Fruit fly (Drosophila melanogaster) whole organism, adult: Measurements from ENCODE around the gene CG43312.

Experiments
- CG11617 ChIP-seq: fragments of 200-800 bp; sonication (Bioruptor generic); optimal IDR thresholded peaks from 2 replicates; lab custom pipeline; 2017; ENCODE audit warnings: mild to moderate bottlenecking, missing biosample characterization, missing genetic modification reagents, missing genetic modification characterization
- CG12768 ChIP-seq: fragments of 200-800 bp; sonication (Bioruptor generic); optimal IDR thresholded peaks from 2 replicates; lab custom pipeline; 2017; ENCODE audit warnings: missing biosample characterization, missing genetic modification characterization, mild to moderate bottlenecking, moderate library complexity, missing genetic modification reagents
- CG14711 ChIP-seq: fragments of 200-800 bp; sonication (Bioruptor generic); optimal IDR thresholded peaks from 2 replicates; lab custom pipeline; 2018; ENCODE audit warnings: missing biosample characterization, mild to moderate bottlenecking, missing genetic modification characterization, moderate library complexity
- CG1620 ChIP-seq: fragments of 200-800 bp; sonication (Bioruptor generic); optimal IDR thresholded peaks from 2 replicates; lab custom pipeline; 2016; ENCODE audit warnings: missing biosample characterization, missing genetic modification characterization
- CG33017 ChIP-seq: fragments of 200-800 bp; sonication (Bioruptor generic); optimal IDR thresholded peaks from 2 replicates; lab custom pipeline; 2018; ENCODE audit warnings: missing biosample characterization, mild to moderate bottlenecking, missing genetic modification characterization, moderate library complexity
- CG5204 ChIP-seq: fragments of 200-800 bp; sonication (Bioruptor generic); optimal IDR thresholded peaks from 2 replicates; lab custom pipeline; 2016; ENCODE audit warnings: missing biosample characterization, missing genetic modification characterization
- CG7045 ChIP-seq: fragments of 200-800 bp; sonication (Bioruptor generic); optimal IDR thresholded peaks from 2 replicates; lab custom pipeline; 2017; ENCODE audit warnings: missing biosample characterization, mild to moderate bottlenecking, missing genetic modification characterization
- CG7101 ChIP-seq: fragments of 200-800 bp; sonication (Bioruptor generic); optimal IDR thresholded peaks from 2 replicates; lab custom pipeline; 2018; ENCODE audit warnings: missing biosample characterization, mild to moderate bottlenecking, missing genetic modification characterization, moderate library complexity
- Clk ChIP-seq: fragments of 200-800 bp; sonication (Bioruptor generic); optimal IDR thresholded peaks from 2 replicates; lab custom pipeline; 2017; ENCODE audit warnings: missing biosample characterization, missing genetic modification characterization
- Crg-1 ChIP-seq: fragments of 200-800 bp; sonication (Bioruptor generic); optimal IDR thresholded peaks from 2 replicates; lab custom pipeline; 2016; ENCODE audit warnings: missing biosample characterization, missing genetic modification characterization
- Hr96 ChIP-seq: fragments of 200-800 bp; sonication (Bioruptor generic); optimal IDR thresholded peaks from 2 replicates; lab custom pipeline; 2016; ENCODE audit warnings: missing biosample characterization, missing genetic modification characterization
- Mnt ChIP-seq: fragments of 200-800 bp; sonication (Bioruptor generic); optimal IDR thresholded peaks from 2 replicates; lab custom pipeline; 2016; ENCODE audit warnings: missing biosample characterization, mild to moderate bottlenecking, missing genetic modification characterization
- bab1 ChIP-seq: fragments of 200-800 bp; sonication (Bioruptor generic); optimal IDR thresholded peaks from 3 replicates; lab custom pipeline; 2019; ENCODE audit warnings: missing biosample characterization, mild to moderate bottlenecking, missing genetic modification characterization, moderate library complexity
- cic ChIP-seq: fragments of 200-800 bp; sonication (Bioruptor generic); optimal IDR thresholded peaks from 2 replicates; lab custom pipeline; 2017; ENCODE audit warnings: missing biosample characterization, mild to moderate bottlenecking, missing genetic modification characterization, moderate library complexity
- cnc ChIP-seq, 2 experiments: fragments of >200 bp; optimal IDR thresholded peaks; 2 replicates each; lab custom pipeline; 2017
- kay ChIP-seq: fragments of 200-800 bp; sonication (Bioruptor generic); peaks from one replicate; lab custom pipeline; 2016; ENCODE audit warnings: missing biosample characterization, missing genetic modification characterization, borderline replicate concordance
- ovo ChIP-seq: fragments of 200-800 bp; sonication (Bioruptor generic); optimal IDR thresholded peaks from 2 replicates; lab custom pipeline; 2016; ENCODE audit warnings: missing biosample characterization, missing genetic modification characterization
- pad ChIP-seq: fragments of 200-800 bp; sonication (Bioruptor generic); optimal IDR thresholded peaks from 3 replicates; lab custom pipeline; 2017; ENCODE audit warnings: missing biosample characterization, missing genetic modification characterization, mild to moderate bottlenecking, moderate library complexity, missing genetic modification reagents
- tj ChIP-seq: fragments of 200-800 bp; sonication (Bioruptor generic); optimal IDR thresholded peaks from 3 replicates; lab custom pipeline; 2017; ENCODE audit warnings: missing biosample characterization, mild to moderate bottlenecking, missing genetic modification characterization, moderate library complexity
- toe ChIP-seq: fragments of 200-800 bp; sonication (Bioruptor generic); optimal IDR thresholded peaks from 2 replicates; lab custom pipeline; 2016; ENCODE audit warnings: missing biosample characterization, missing genetic modification characterization

Gene CG43312

DNA sequence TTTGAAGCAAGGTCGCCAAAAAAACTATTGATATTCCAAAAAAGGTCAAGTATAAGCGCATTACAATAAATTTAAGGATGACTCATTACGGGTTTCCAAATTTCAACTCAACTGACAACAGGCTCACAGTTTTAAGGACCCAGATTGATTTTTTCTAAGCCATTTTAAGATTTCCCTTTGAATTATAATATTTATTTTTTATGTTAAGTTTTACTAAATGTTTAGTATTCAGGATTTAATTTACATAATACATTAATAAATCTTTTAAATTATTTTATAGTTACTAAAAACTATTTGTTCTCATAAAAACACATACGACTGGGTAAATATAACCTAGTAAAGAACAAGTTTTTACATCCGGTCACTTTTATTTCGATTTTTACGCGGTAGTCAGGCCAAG, 3.7 kb downstream of the CG43312 start, which contains the start of gene CG43329:
Gene CG43329 (minus strand): TSS at position 101 of the 400 bp plus-strand sequence.
- TF ChIP-seq CG5204 = no peak
- TF ChIP-seq Hr96 (GFP tag; lab: Kevin White, UChicago) = no peak
- TF ChIP-seq toe (GFP tag; lab: Kevin White, UChicago) = no peak
- no peak for TF ChIP-seq cnc (optimal IDR thresholded peaks at IDR 0.05; lab: Kevin White, UChicago)
- TF ChIP-seq kay (GFP tag; lab: Kevin White, UChicago) = no peak
- no peak for TF ChIP-seq CG7101 (tag; lab: Kevin White, UChicago)
- TF ChIP-seq CG7045 (GFP tag; lab: Kevin White, UChicago) = no peak
- no peak for TF ChIP-seq ovo (GFP tag; lab: Kevin White, UChicago)
- TF ChIP-seq Mnt (GFP tag; lab: Kevin White, UChicago) = no peak
- TF ChIP-seq CG33017 (tag; lab: Kevin White, UChicago) = no peak
- no peak for TF ChIP-seq CG14711 (tag; lab: Kevin White, UChicago)

DNA sequence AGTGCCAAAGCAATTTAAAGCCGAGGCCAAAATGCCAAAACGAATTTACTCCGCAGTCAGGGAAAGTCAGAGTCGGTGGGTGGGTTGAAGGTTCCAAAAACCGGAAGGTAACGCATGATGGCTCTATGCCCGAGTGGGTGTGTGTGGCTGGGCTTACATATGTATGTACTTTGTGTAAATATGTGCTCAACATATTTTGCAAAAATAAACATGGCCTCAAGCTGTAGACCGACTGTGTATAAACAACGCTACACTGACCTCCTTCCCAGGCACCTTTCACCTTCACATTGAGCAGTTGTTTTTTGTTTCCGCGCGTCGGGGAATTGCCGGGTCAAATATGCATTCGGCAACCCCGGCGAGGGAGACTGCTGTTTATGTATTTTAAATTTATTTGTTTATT, 18.6 kb downstream of the CG43312 start:
- TF ChIP-seq Hr96 (GFP tag; lab: Kevin White, UChicago) = no peak
- TF ChIP-seq pad (GFP tag; lab: Kevin White, UChicago) = no peak
- TF ChIP-seq CG11617 (GFP tag; lab: Kevin White, UChicago) = no peak
- TF ChIP-seq Clk = no peak
- TF ChIP-seq kay (GFP tag; lab: Kevin White, UChicago) = no peak
- no peak for TF ChIP-seq CG33017 (tag; lab: Kevin White, UChicago)
- no peak for TF ChIP-seq cnc (optimal IDR thresholded peaks at IDR 0.05; lab: Kevin White, UChicago)
- no peak for TF ChIP-seq CG7101 (tag; lab: Kevin White, UChicago)
- no peak for TF ChIP-seq bab1 (GFP tag; lab: Kevin White, UChicago)

DNA sequence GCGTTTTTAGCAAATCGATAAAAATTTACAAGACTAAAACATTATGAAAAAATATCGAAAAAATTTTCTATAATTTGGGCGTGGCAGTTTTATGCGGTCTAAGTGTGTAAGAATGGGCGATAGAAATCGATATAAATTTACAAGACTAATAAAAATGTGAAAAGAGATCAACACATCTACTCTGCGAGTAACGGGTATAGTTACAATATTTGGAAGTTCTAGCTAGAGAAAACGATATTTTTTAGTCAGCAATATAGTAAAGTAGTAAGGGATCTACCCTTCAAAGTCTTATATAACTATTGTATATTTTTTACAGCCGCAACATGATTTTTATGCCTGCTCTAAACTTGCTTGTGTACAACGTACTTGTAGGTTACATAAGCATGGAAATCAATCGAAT, 46.7 kb downstream of the CG43312 start, which contains the start of gene CG11404:
Gene CG11404 (plus strand): TSS at position 301 of the 400 bp plus-strand sequence.
- no peak for TF ChIP-seq cnc (optimal IDR thresholded peaks at IDR 0.05; lab: Kevin White, UChicago)
- no peak for TF ChIP-seq tj (GFP tag; lab: Kevin White, UChicago)
- TF ChIP-seq CG1620 (GFP tag; lab: Kevin White, UChicago) = no peak
- TF ChIP-seq Crg-1 (GFP tag; lab: Kevin White, UChicago) = no peak
- TF ChIP-seq CG7045 (GFP tag; lab: Kevin White, UChicago) = no peak
- TF ChIP-seq pad (GFP tag; lab: Kevin White, UChicago) = no peak
- TF ChIP-seq Hr96 (GFP tag; lab: Kevin White, UChicago) = no peak
- no peak for TF ChIP-seq CG14711 (tag; lab: Kevin White, UChicago)
- TF ChIP-seq CG11617 (GFP tag; lab: Kevin White, UChicago) = no peak
- TF ChIP-seq bab1 (GFP tag; lab: Kevin White, UChicago) = no peak
- no peak for TF ChIP-seq ovo (GFP tag; lab: Kevin White, UChicago)
- no peak for TF ChIP-seq toe (GFP tag; lab: Kevin White, UChicago)

DNA sequence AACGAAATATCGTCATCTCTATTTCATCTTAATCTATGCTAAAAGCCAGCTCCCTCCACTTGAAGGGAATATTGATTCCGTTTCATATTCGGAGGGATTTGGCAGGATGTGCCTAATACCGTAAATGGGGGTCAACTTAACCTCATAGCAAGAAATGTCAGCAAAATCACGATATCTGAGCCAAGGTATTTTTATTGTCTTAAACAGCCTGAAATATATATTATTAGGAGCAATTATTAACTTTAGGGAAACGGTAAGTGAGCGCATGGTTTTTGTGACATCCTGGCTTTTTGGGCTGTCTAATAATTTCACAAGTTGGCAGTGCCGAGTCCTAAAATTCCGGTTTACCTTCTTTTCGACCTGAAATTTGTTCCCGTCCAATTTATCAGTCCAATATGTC, 48.5 kb downstream of the CG43312 start, which contains the start of gene Trxr2:
Gene Trxr2 (plus strand): TSS at position 301 of the 400 bp plus-strand sequence.
- TF ChIP-seq CG1620 (GFP tag; lab: Kevin White, UChicago) (no peak), tj (GFP tag; lab: Kevin White, UChicago) (no peak), CG5204 (no peak), kay (GFP tag; lab: Kevin White, UChicago) (no peak), Clk (no peak), Crg-1 (GFP tag; lab: Kevin White, UChicago) (no peak), CG12768 (GFP tag; lab: Kevin White, UChicago) (no peak), CG11617 (GFP tag; lab: Kevin White, UChicago) (no peak), cic (GFP tag; lab: Kevin White, UChicago) (no peak), bab1 (GFP tag; lab: Kevin White, UChicago) (no peak)
